Fruit fly (Drosophila melanogaster): Measurements from ENCODE around the gene CG33333.

CG33333 gene

DNA sequence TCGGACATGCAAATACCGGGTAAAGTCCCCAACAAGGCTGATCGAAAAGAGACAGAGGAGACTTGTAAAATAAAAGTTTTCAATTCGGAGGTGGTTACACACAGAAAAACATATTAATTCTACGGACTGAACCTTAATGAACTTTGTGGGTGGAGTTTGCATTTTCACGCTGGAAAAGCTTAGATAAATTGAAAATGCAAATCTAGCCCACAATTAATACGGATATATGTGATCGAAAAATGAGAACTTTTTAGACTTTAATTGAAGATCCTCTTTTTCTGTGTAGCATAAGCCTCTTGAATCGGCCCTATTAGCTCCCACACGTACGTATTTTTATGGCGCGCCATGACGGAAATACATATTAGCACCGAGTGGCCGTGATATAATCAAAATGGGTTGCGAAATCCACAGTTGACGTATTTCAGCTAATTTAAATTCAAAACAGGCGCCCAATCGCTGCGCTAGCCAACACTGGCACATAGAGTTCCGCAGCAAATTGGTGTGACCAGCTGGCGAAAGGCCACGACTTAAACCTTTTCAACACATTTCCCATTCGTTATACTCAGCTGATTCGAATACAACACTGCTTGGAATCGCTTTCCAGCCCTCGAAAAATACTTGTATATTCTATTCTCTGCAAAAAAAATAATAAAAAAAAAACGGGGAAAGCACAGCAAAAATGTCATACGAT, 31.8 kb upstream of the CG33333 start:
- peak; percentile 17 for TF ChIP-seq nau (GFP tag; optimal IDR thresholded peaks at IDR 0.05)
- peak; percentile 20; the same call in 2 of the 3 replicates for TF ChIP-seq CG14050 (GFP tag; IDR thresholded peaks at IDR 0.05)
- TF ChIP-seq br (optimal IDR thresholded peaks at IDR 0.05) = no peak
- TF ChIP-seq h (optimal IDR thresholded peaks at IDR 0.05) = no peak
- TF ChIP-seq CG10431 (GFP tag; optimal IDR thresholded peaks at IDR 0.05) = peak; percentile 4
- no peak for TF ChIP-seq Doc2 (GFP tag; IDR thresholded peaks at IDR 0.05)
- TF ChIP-seq sug (tag; optimal IDR thresholded peaks at IDR 0.05) = peak; percentile 62
- TF ChIP-seq CG32767 (GFP tag; IDR thresholded peaks at IDR 0.05) = peak; percentile 84
- peak; percentile 63 for TF ChIP-seq CG32532 (GFP tag; IDR thresholded peaks at IDR 0.05)
- no peak for TF ChIP-seq da (GFP tag; optimal IDR thresholded peaks at IDR 0.05)
- peak; percentile 74 for TF ChIP-seq CHES-1-like (GFP tag; optimal IDR thresholded peaks at IDR 0.05)
- peak; percentile 34 for TF ChIP-seq Elba2 (GFP tag; optimal IDR thresholded peaks at IDR 0.05)
- no peak for TF ChIP-seq CG6683 (GFP tag; optimal IDR thresholded peaks at IDR 0.05)
- TF ChIP-seq ato (GFP tag; IDR thresholded peaks at IDR 0.05; ENCODE audit: partially characterized antibody) = no peak
- peak; percentile 46; the same call in 1 of the 3 replicates for TF ChIP-seq CG11093 (GFP tag; IDR thresholded peaks at IDR 0.05)
- TF ChIP-seq luna (GFP tag; optimal IDR thresholded peaks at IDR 0.05) = peak; percentile 66
- peak; percentile 63 for TF ChIP-seq CG31365 (tag; optimal IDR thresholded peaks at IDR 0.05)
- TF ChIP-seq CG10274 (GFP tag; optimal IDR thresholded peaks at IDR 0.05) = peak; percentile 18
- no peak for TF ChIP-seq CG7357 (GFP tag; IDR thresholded peaks at IDR 0.05)
- TF ChIP-seq disco-r (GFP tag; optimal IDR thresholded peaks at IDR 0.05) = no peak
- peak; percentile 53 for TF ChIP-seq Oli (tag; optimal IDR thresholded peaks at IDR 0.05)
- TF ChIP-seq fd102C (GFP tag; optimal IDR thresholded peaks at IDR 0.05) = peak; percentile 24
- peak; percentile 75 for TF ChIP-seq CG15269 (tag; optimal IDR thresholded peaks at IDR 0.05)
- TF ChIP-seq Lim3 (GFP tag; IDR thresholded peaks at IDR 0.05) = no peak
- peak; percentile 74 for TF ChIP-seq CG9609 (GFP tag; optimal IDR thresholded peaks at IDR 0.05)
- TF ChIP-seq unc-4 (GFP tag; IDR thresholded peaks at IDR 0.05; ENCODE audit: partially characterized antibody) = peak; percentile 46; the same call in 1 of the 2 replicates
- TF ChIP-seq CG6765 (GFP tag; optimal IDR thresholded peaks at IDR 0.05) = peak; percentile 67
- TF ChIP-seq CG34422 (GFP tag; IDR thresholded peaks at IDR 0.05) = no peak; the same call in 2 of the 3 replicates
- peak; percentile 47 for TF ChIP-seq Max (GFP tag; optimal IDR thresholded peaks at IDR 0.05)
- TF ChIP-seq CG11398 (GFP tag; optimal IDR thresholded peaks at IDR 0.05) = peak; percentile 16
- peak; percentile 58 for TF ChIP-seq slbo (GFP tag; IDR thresholded peaks at IDR 0.05)
- peak; percentile 35 for TF ChIP-seq nmo (GFP tag; optimal IDR thresholded peaks at IDR 0.05)
- peak; percentile 66 for TF ChIP-seq tx (GFP tag; optimal IDR thresholded peaks at IDR 0.05)
- TF ChIP-seq unpg (GFP tag; optimal IDR thresholded peaks at IDR 0.05) = peak; percentile 7
- TF ChIP-seq CG1233 (GFP tag; optimal IDR thresholded peaks at IDR 0.05) = peak; percentile 9
- TF ChIP-seq CG10267 (tag; optimal IDR thresholded peaks at IDR 0.05) = peak; percentile 98
- TF ChIP-seq CG10462 (GFP tag; optimal IDR thresholded peaks at IDR 0.05) = no peak
- TF ChIP-seq Trl (optimal IDR thresholded peaks at IDR 0.05) = no peak
- peak; percentile 81 for TF ChIP-seq Trl (GFP tag; optimal IDR thresholded peaks at IDR 0.05)
- TF ChIP-seq MESR4 (GFP tag; optimal IDR thresholded peaks at IDR 0.05) = peak; percentile 71
- TF ChIP-seq pum (GFP tag; optimal IDR thresholded peaks at IDR 0.05) = peak; percentile 70
- peak; percentile 67 for TF ChIP-seq fd3F (GFP tag; optimal IDR thresholded peaks at IDR 0.05)
- TF ChIP-seq dpn (GFP tag; optimal IDR thresholded peaks at IDR 0.05) = peak; percentile 58 to 77
- TF ChIP-seq ro (GFP tag; IDR thresholded peaks at IDR 0.05) = no peak
- no peak for TF ChIP-seq zen2 (GFP tag; IDR thresholded peaks at IDR 0.05; ENCODE audit: partially characterized antibody)
- no peak for TF ChIP-seq sima (GFP tag; optimal IDR thresholded peaks at IDR 0.05)
- peak; percentile 53; the same call in 2 of the 3 replicates for TF ChIP-seq CG11695 (GFP tag; IDR thresholded peaks at IDR 0.05)
- peak; percentile 45; the same call in 1 of the 2 replicates for TF ChIP-seq Drgx (GFP tag; IDR thresholded peaks at IDR 0.05)
- TF ChIP-seq caup (GFP tag; optimal IDR thresholded peaks at IDR 0.05; ENCODE audit: severe bottlenecking) = peak; percentile 81
- peak; percentile 65 for TF ChIP-seq HmgZ (tag; optimal IDR thresholded peaks at IDR 0.05)

Data from whole organism, embryonic.